Fruit fly (Drosophila melanogaster): ENCODE data around the gene Vap33.

The Vap33 gene

DNA sequence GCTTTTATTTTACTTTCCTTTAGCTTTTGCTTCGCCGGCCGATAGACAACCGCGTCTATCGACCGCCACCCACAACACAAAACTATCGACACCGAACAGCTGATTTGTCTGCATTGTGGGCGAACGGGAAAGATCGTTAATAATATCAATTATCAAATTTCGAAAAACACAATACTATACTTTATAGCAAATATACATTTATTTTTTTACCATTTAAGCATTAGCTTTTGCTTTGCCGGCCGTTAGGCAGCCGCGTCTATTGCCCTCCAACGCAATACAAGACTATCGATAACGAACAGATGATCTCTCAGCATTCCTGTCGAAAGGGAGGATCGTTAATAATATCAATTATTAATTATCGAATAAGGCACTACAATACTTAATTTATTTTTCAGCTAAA, 12.6 kb upstream of the Vap33 start, which contains the start of the genes CG2938 and Glos (continued):
- no peak for TF ChIP-seq tll (GFP tag; optimal IDR thresholded peaks at IDR 0.05)
- no peak; the same call in 1 of the 2 replicates for TF ChIP-seq nerfin-2 (GFP tag; IDR thresholded peaks at IDR 0.05; ENCODE audit: partially characterized antibody)
- TF ChIP-seq D (optimal IDR thresholded peaks at IDR 0.05): no peak
- no peak for TF ChIP-seq D (GFP tag; optimal IDR thresholded peaks at IDR 0.05)
- no peak for TF ChIP-seq Optix (GFP tag; IDR thresholded peaks at IDR 0.05)
- TF ChIP-seq gsb-n (tag; optimal IDR thresholded peaks at IDR 0.05): no peak
- peak; percentile 29 for TF ChIP-seq sens (GFP tag)
- peak; percentile 33 for TF ChIP-seq pzg (GFP tag; optimal IDR thresholded peaks at IDR 0.05)
- TF ChIP-seq Stat92E (GFP tag; optimal IDR thresholded peaks at IDR 0.05): no peak
- peak; percentile 74 for TF ChIP-seq sna (GFP tag; IDR thresholded peaks at IDR 0.05; ENCODE audit: partially characterized antibody)
- no peak for TF ChIP-seq CG3065 (GFP tag; optimal IDR thresholded peaks at IDR 0.05)
- peak; percentile 76 for TF ChIP-seq BEAF-32 (GFP tag; optimal IDR thresholded peaks at IDR 0.05)
- no peak for TF ChIP-seq run (tag; optimal IDR thresholded peaks at IDR 0.05)
- TF ChIP-seq CG11723 (GFP tag; optimal IDR thresholded peaks at IDR 0.05): no peak
- TF ChIP-seq bigmax (GFP tag; optimal IDR thresholded peaks at IDR 0.05): no peak
- peak; percentile 50 for TF ChIP-seq Sry-δ (GFP tag; optimal IDR thresholded peaks at IDR 0.05)
- peak; percentile 62 for TF ChIP-seq Bgb (GFP tag; IDR thresholded peaks at IDR 0.05; ENCODE audit: partially characterized antibody)
- TF ChIP-seq CG42726 (GFP tag; IDR thresholded peaks at IDR 0.05; ENCODE audit: partially characterized antibody): no peak
- TF ChIP-seq CG16815 (GFP tag; optimal IDR thresholded peaks at IDR 0.05): no peak
- no peak for TF ChIP-seq peb (GFP tag; IDR thresholded peaks at IDR 0.05)
- no peak for TF ChIP-seq sisA (GFP tag; IDR thresholded peaks at IDR 0.05)
- no peak for TF ChIP-seq corto (GFP tag; optimal IDR thresholded peaks at IDR 0.05)
- no peak for TF ChIP-seq CG8290 (GFP tag; optimal IDR thresholded peaks at IDR 0.05)
- no peak for TF ChIP-seq CG8290 (tag; optimal IDR thresholded peaks at IDR 0.05)
- no peak for TF ChIP-seq Lim3 (GFP tag; IDR thresholded peaks at IDR 0.05)
- TF ChIP-seq cato (GFP tag; optimal IDR thresholded peaks at IDR 0.05; ENCODE audit: borderline replicate concordance): no peak
- TF ChIP-seq CG4820 (GFP tag; optimal IDR thresholded peaks at IDR 0.05): no peak
- TF ChIP-seq lov (optimal IDR thresholded peaks at IDR 0.05): no peak
- TF ChIP-seq lov (GFP tag; IDR thresholded peaks at IDR 0.05): no peak
- no peak for TF ChIP-seq nerfin-1 (tag; optimal IDR thresholded peaks at IDR 0.05)
- TF ChIP-seq NFAT (GFP tag; IDR thresholded peaks at IDR 0.05): no peak
- TF ChIP-seq Usf (GFP tag; optimal IDR thresholded peaks at IDR 0.05): no peak
- TF ChIP-seq Dbx (GFP tag; IDR thresholded peaks at IDR 0.05): no peak
- TF ChIP-seq CG8281 (tag; optimal IDR thresholded peaks at IDR 0.05): no peak
- TF ChIP-seq hb (GFP tag; IDR thresholded peaks at IDR 0.05; ENCODE audit: partially characterized antibody): peak; percentile 67
- TF ChIP-seq H2.0 (GFP tag; IDR thresholded peaks at IDR 0.05): no peak
- TF ChIP-seq zen2 (GFP tag; IDR thresholded peaks at IDR 0.05; ENCODE audit: partially characterized antibody): peak; percentile 59; the same call in 2 of the 3 replicates
- no peak for TF ChIP-seq CG3847 (GFP tag; IDR thresholded peaks at IDR 0.05)
- no peak for TF ChIP-seq CG10209 (GFP tag; optimal IDR thresholded peaks at IDR 0.05)
- no peak for TF ChIP-seq disco-r (GFP tag; optimal IDR thresholded peaks at IDR 0.05)
- no peak for TF ChIP-seq ac (GFP tag; optimal IDR thresholded peaks at IDR 0.05)
- peak; percentile 83 for TF ChIP-seq HLH4C (GFP tag; IDR thresholded peaks at IDR 0.05; ENCODE audit: partially characterized antibody)
- TF ChIP-seq CG17829 (tag; optimal IDR thresholded peaks at IDR 0.05): no peak
- TF ChIP-seq ab (GFP tag; optimal IDR thresholded peaks at IDR 0.05): no peak
- TF ChIP-seq ind (GFP tag; optimal IDR thresholded peaks at IDR 0.05): no peak
- no peak for TF ChIP-seq Bteb2 (GFP tag; optimal IDR thresholded peaks at IDR 0.05)
- TF ChIP-seq CG8359 (GFP tag; optimal IDR thresholded peaks at IDR 0.05; ENCODE audit: borderline replicate concordance): no peak
- no peak for TF ChIP-seq Ets65A (GFP tag)
- TF ChIP-seq Rfx (GFP tag; IDR thresholded peaks at IDR 0.05): no peak
- 0 out of 4 replicates have a peak, but pooled peaks have one; percentile 61 for TF ChIP-seq chinmo (GFP tag; IDR thresholded peaks at IDR 0.05; ENCODE audit: partially characterized antibody)
- TF ChIP-seq TFAM (GFP tag; optimal IDR thresholded peaks at IDR 0.05): no peak

Measured in whole organism, embryonic.